Worm (Caenorhabditis elegans) whole organism, L4/young adult: ENCODE data around the gene C18D11.10.

Experiments used
- W03F9.2 ChIP-seq: fragments of 150-350 bp; optimal IDR thresholded peaks from 2 replicates; lab custom pipeline; 2014; ENCODE audit warnings: missing biosample characterization, missing genetic modification characterization
- dao-5 ChIP-seq: sonication (generic microtip); optimal IDR thresholded peaks from 2 replicates; lab custom pipeline; 2016; ENCODE audit warnings: missing genotype, missing genetic modification characterization, moderate library complexity, missing compliant biosample characterization
- him-1 ChIP-seq: sonication (generic microtip); optimal IDR thresholded peaks from 2 replicates; lab custom pipeline; 2016; ENCODE audit warnings: missing genotype, missing genetic modification reagents, missing genetic modification characterization, missing compliant biosample characterization

ce11 chrIII:11806695-11807094, 823 bp upstream of the C18D11.10 start, which contains the start of gene C18D11.7:
- no peak for TF ChIP-seq W03F9.2
- TF ChIP-seq him-1: no peak
- TF ChIP-seq dao-5 (tag; lab: Kevin White, UChicago): no peak
